Fruit fly (Drosophila melanogaster): ENCODE results near the gene CG8460.

DNA sequence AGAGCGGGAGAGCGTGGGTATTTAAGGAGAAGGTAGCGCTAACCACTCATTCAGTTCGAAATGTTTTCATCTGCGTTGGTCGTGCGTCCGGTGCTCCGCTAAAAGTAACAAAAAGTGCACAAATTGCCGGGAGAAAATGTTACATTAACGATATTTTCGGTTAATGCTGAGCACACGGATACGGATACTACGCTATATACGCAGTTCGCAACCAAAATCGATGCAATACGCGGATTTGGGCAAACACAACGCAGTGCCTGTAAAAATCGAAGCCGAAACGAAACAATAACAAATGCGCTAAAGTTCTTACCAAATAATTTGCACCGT, 34.0 kb upstream of the CG8460 start, which contains the start of gene Piezo:
- TF ChIP-seq CG8159 (tag; optimal IDR thresholded peaks at IDR 0.05) (no peak), CG17806 (tag; optimal IDR thresholded peaks at IDR 0.05) (no peak), CG4496 (GFP tag; IDR thresholded peaks at IDR 0.05) (no peak), Pif1B (GFP tag; optimal IDR thresholded peaks at IDR 0.05) (no peak), Ets98B (GFP tag; IDR thresholded peaks at IDR 0.05) (no peak), CG15710 (tag; optimal IDR thresholded peaks at IDR 0.05) (no peak), EcR (GFP tag; optimal IDR thresholded peaks at IDR 0.05) (no peak), CG13204 (GFP tag; optimal IDR thresholded peaks at IDR 0.05) (no peak), CG34367 (tag; optimal IDR thresholded peaks at IDR 0.05) (no peak), CG32121 (GFP tag; IDR thresholded peaks at IDR 0.05) (no peak), fd96Ca (GFP tag; IDR thresholded peaks at IDR 0.05) (no peak)

All from whole organism, pupa.